Fruit fly (Drosophila melanogaster): Measurements from ENCODE around the gene Setd3.

dm6 chrX:6985182-6985851 is 16.8 kb upstream of the Setd3 start:
- no peak for TF ChIP-seq CG10348 (GFP tag; IDR thresholded peaks at IDR 0.05)
- peak; percentile 85 for TF ChIP-seq CG8301 (tag; optimal IDR thresholded peaks at IDR 0.05)
- peak; percentile 89 for TF ChIP-seq Pif1A (GFP tag; optimal IDR thresholded peaks at IDR 0.05)
- TF ChIP-seq CG14655 (GFP tag; optimal IDR thresholded peaks at IDR 0.05) = peak; percentile 90
- peak; percentile 98 for TF ChIP-seq EcR (GFP tag; optimal IDR thresholded peaks at IDR 0.05)
- TF ChIP-seq CG32121 (GFP tag; IDR thresholded peaks at IDR 0.05) = peak; percentile 54
- peak; percentile 93 for TF ChIP-seq Pif1B (GFP tag; optimal IDR thresholded peaks at IDR 0.05)
- TF ChIP-seq Snoo (tag; optimal IDR thresholded peaks at IDR 0.05) = peak; percentile 90
- TF ChIP-seq Ets98B (GFP tag; IDR thresholded peaks at IDR 0.05) = peak; percentile 64
- TF ChIP-seq CG13204 (GFP tag; optimal IDR thresholded peaks at IDR 0.05) = peak; percentile 49
- TF ChIP-seq D1 (tag; optimal IDR thresholded peaks at IDR 0.05) = peak; percentile 54

Data from whole organism, pupa.